Fruit fly (Drosophila melanogaster) whole organism, embryonic: ENCODE data around the gene jus.

Experiments
- CG10462 ChIP-seq: fragments of 200-800 bp; sonication (Bioruptor generic); optimal IDR thresholded peaks from 2 replicates; lab custom pipeline; 2016; ENCODE audit warnings: missing biosample characterization, missing genetic modification characterization
- CG10959 ChIP-seq: fragments of 200-800 bp; sonication (Bioruptor generic); IDR thresholded peaks from 2 replicates; pipeline ENCODE4 v1.3.6; 2022; ENCODE audit warnings: missing biosample characterization, missing genetic modification characterization
- CG11093 ChIP-seq: fragments of 200-800 bp; sonication (Bioruptor generic); IDR thresholded peaks from 3 replicates; pipeline ENCODE4 v1.3.6; 2022; ENCODE audit warnings: missing biosample characterization, missing genetic modification characterization
- CG12155 ChIP-seq: fragments of 200-800 bp; sonication (Bioruptor generic); optimal IDR thresholded peaks from 3 replicates; lab custom pipeline; 2016; ENCODE audit warnings: missing biosample characterization, missing genetic modification characterization
- CG12219 ChIP-seq: fragments of 200-800 bp; sonication (Bioruptor generic); optimal IDR thresholded peaks from 3 replicates; lab custom pipeline; 2018; ENCODE audit warnings: missing biosample characterization, mild to moderate bottlenecking, missing genetic modification characterization
- CG12769 ChIP-seq: fragments of 200-800 bp; sonication (Bioruptor generic); optimal IDR thresholded peaks from 2 replicates; lab custom pipeline; 2019; ENCODE audit warnings: missing biosample characterization, mild to moderate bottlenecking, missing genetic modification characterization, moderate library complexity
- CG13624 ChIP-seq: fragments of 200-800 bp; sonication (Bioruptor generic); optimal IDR thresholded peaks from 2 replicates; lab custom pipeline; 2016; ENCODE audit warnings: missing biosample characterization, missing genetic modification characterization
- CG14965 ChIP-seq: fragments of 200-800 bp; sonication (Bioruptor generic); optimal IDR thresholded peaks from 2 replicates; lab custom pipeline; 2016; ENCODE audit warnings: missing biosample characterization, missing genetic modification characterization, borderline replicate concordance
- CG16863 ChIP-seq: fragments of 200-800 bp; sonication (Bioruptor generic); optimal IDR thresholded peaks from 3 replicates; lab custom pipeline; 2016; ENCODE audit warnings: missing biosample characterization, missing genetic modification characterization
- CG18764 ChIP-seq: fragments of 200-800 bp; sonication (Bioruptor generic); optimal IDR thresholded peaks from 3 replicates; lab custom pipeline; 2016; ENCODE audit warnings: missing biosample characterization, missing genetic modification characterization
- CG30020 ChIP-seq: fragments of 200-800 bp; optimal IDR thresholded peaks from 2 replicates; lab custom pipeline; 2019; ENCODE audit warnings: missing biosample characterization, mild to moderate bottlenecking, missing genetic modification characterization, moderate library complexity
- CG3838 ChIP-seq: fragments of 200-800 bp; sonication (Bioruptor generic); optimal IDR thresholded peaks from 3 replicates; lab custom pipeline; 2016; ENCODE audit warnings: missing biosample characterization, missing genetic modification characterization
- CG4730 ChIP-seq: fragments of 200-800 bp; sonication (Bioruptor generic); IDR thresholded peaks from 2 replicates; pipeline ENCODE4 v1.3.6; 2022; ENCODE audit warnings: missing biosample characterization, missing genetic modification characterization
- CG6654 ChIP-seq: fragments of 200-800 bp; sonication (Bioruptor generic); optimal IDR thresholded peaks from 2 replicates; lab custom pipeline; 2017; ENCODE audit warnings: missing biosample characterization, mild to moderate bottlenecking, missing genetic modification characterization
- CG7556 ChIP-seq: fragments of 200-800 bp; sonication (Bioruptor generic); optimal IDR thresholded peaks from 2 replicates; lab custom pipeline; 2017; ENCODE audit warnings: missing biosample characterization, mild to moderate bottlenecking, missing genetic modification characterization
- CG8359 ChIP-seq: fragments of 200-800 bp; sonication (Bioruptor generic); optimal IDR thresholded peaks from 2 replicates; lab custom pipeline; 2017; ENCODE audit warnings: missing biosample characterization, mild to moderate bottlenecking, missing genetic modification characterization, borderline replicate concordance
- CG9817 ChIP-seq: fragments of 200-800 bp; sonication (Bioruptor generic); optimal IDR thresholded peaks from 2 replicates; lab custom pipeline; 2018; ENCODE audit warnings: missing biosample characterization, mild to moderate bottlenecking, missing genetic modification characterization, moderate library complexity
- Chrac-16 ChIP-seq: fragments of 200-800 bp; sonication (Bioruptor generic); optimal IDR thresholded peaks from 3 replicates; lab custom pipeline; 2016; ENCODE audit warnings: missing biosample characterization, missing genetic modification characterization
- E2f1 ChIP-seq: fragments of 200-800 bp; sonication (Bioruptor generic); IDR thresholded peaks from 2 replicates; pipeline ENCODE4 v1.3.6; 2022; ENCODE audit warnings: missing biosample characterization, missing genetic modification characterization
- ERR ChIP-seq: fragments of 200-800 bp; sonication (Bioruptor generic); optimal IDR thresholded peaks from 2 replicates; lab custom pipeline; 2016; ENCODE audit warnings: missing biosample characterization, missing genetic modification characterization
- Hey ChIP-seq: fragments of 200-800 bp; sonication (Bioruptor generic); optimal IDR thresholded peaks from 3 replicates; lab custom pipeline; 2018; ENCODE audit warnings: missing biosample characterization, mild to moderate bottlenecking, missing genetic modification characterization
- Myb ChIP-seq: fragments of 200-800 bp; sonication (Bioruptor generic); optimal IDR thresholded peaks from 2 replicates; lab custom pipeline; 2016; ENCODE audit warnings: missing biosample characterization, missing genetic modification characterization
- Nf-YA ChIP-seq: fragments of 200-800 bp; sonication (Bioruptor generic); IDR thresholded peaks from 2 replicates; pipeline ENCODE4 v1.3.6; 2022; ENCODE audit warnings: missing biosample characterization, missing genetic modification characterization
- Oli ChIP-seq: fragments of 200-800 bp; sonication (Bioruptor generic); optimal IDR thresholded peaks from 2 replicates; lab custom pipeline; 2018; ENCODE audit warnings: missing biosample characterization, mild to moderate bottlenecking, missing genetic modification characterization, moderate library complexity
- Pdp1 ChIP-seq, 2 experiments: fragments of 200-800 bp; sonication (Bioruptor generic); optimal IDR thresholded peaks; 3 replicates each; lab custom pipeline; 2016; ENCODE audit warnings: missing biosample characterization in 2 of 2, missing genetic modification characterization in 2 of 2, mild to moderate bottlenecking in 1 of 2, moderate library complexity in 1 of 2
- Rfx ChIP-seq: fragments of 200-800 bp; sonication (Bioruptor generic); IDR thresholded peaks from 2 replicates; pipeline ENCODE4 v1.3.6; 2022; ENCODE audit warnings: missing biosample characterization, missing genetic modification characterization
- Side ChIP-seq: fragments of 200-800 bp; sonication (Bioruptor generic); optimal IDR thresholded peaks from 2 replicates; lab custom pipeline; 2016; ENCODE audit warnings: missing biosample characterization, missing genetic modification characterization
- Stat92E ChIP-seq, 3 experiments: fragments of >200 bp in 2 of 3; fragments of 200-800 bp in 1 of 3; sonication (Bioruptor generic) in 1 of 3; optimal IDR thresholded peaks; 2 replicates each; lab custom pipeline; 2017 to 2019; ENCODE audit warnings: missing biosample characterization in 3 of 3, missing genetic modification characterization in 3 of 3, mild to moderate bottlenecking in 1 of 3, moderate library complexity in 1 of 3
- Trl ChIP-seq, 3 experiments: fragments of >200 bp in 2 of 3; fragments of 200-800 bp in 1 of 3; sonication (Bioruptor generic) in 1 of 3; optimal IDR thresholded peaks; 2 replicates in 1 of 3; 3 replicates in 2 of 3; lab custom pipeline; 2016 to 2017; ENCODE audit warnings: missing biosample characterization in 1 of 3, missing genetic modification characterization in 1 of 3
- Xrp1 ChIP-seq: fragments of 200-800 bp; sonication (Bioruptor generic); IDR thresholded peaks from 2 replicates; pipeline ENCODE4 v1.3.6; 2022; ENCODE audit warnings: missing biosample characterization, missing genetic modification characterization
- ato ChIP-seq: fragments of 200-800 bp; sonication (Bioruptor generic); IDR thresholded peaks from 2 replicates; pipeline ENCODE4 v1.3.6; 2022; ENCODE audit warnings: missing biosample characterization, missing genetic modification characterization; ENCODE audit not compliant: partially characterized antibody
- bcd ChIP-seq: fragments of 200-800 bp; sonication (Bioruptor generic); optimal IDR thresholded peaks from 2 replicates; lab custom pipeline; 2017; ENCODE audit warnings: missing biosample characterization, mild to moderate bottlenecking, missing genetic modification characterization
- bowl ChIP-seq: fragments of 200-800 bp; sonication (Bioruptor generic); IDR thresholded peaks from 2 replicates; pipeline ENCODE4 v1.3.6; 2022; ENCODE audit warnings: missing biosample characterization, missing genetic modification characterization
- chif ChIP-seq, 2 experiments: fragments of 200-800 bp; sonication (Bioruptor generic); optimal IDR thresholded peaks; 3 replicates each; lab custom pipeline; 2016; ENCODE audit warnings: missing biosample characterization in 2 of 2, missing genetic modification characterization in 2 of 2
- eve ChIP-seq, 2 experiments: fragments of >200 bp; optimal IDR thresholded peaks; 2 replicates each; lab custom pipeline; 2017; ENCODE audit warnings: missing biosample characterization in 2 of 2, missing genetic modification characterization in 2 of 2
- fu2 ChIP-seq: fragments of 200-800 bp; sonication (Bioruptor generic); optimal IDR thresholded peaks from 2 replicates; lab custom pipeline; 2016; ENCODE audit warnings: missing biosample characterization, missing genetic modification characterization
- gcm ChIP-seq: fragments of 200-800 bp; sonication (Bioruptor generic); optimal IDR thresholded peaks from 2 replicates; lab custom pipeline; 2019; ENCODE audit warnings: missing biosample characterization, mild to moderate bottlenecking, missing genetic modification characterization, moderate library complexity
- grau ChIP-seq: fragments of 200-800 bp; optimal IDR thresholded peaks from 3 replicates; lab custom pipeline; 2019; ENCODE audit warnings: missing biosample characterization, mild to moderate bottlenecking, missing genetic modification characterization, moderate library complexity
- jumu ChIP-seq: fragments of 200-800 bp; sonication (Bioruptor generic); optimal IDR thresholded peaks from 3 replicates; lab custom pipeline; 2016; ENCODE audit warnings: missing biosample characterization, missing genetic modification characterization
- lbe ChIP-seq: fragments of 200-800 bp; sonication (Bioruptor generic); optimal IDR thresholded peaks from 2 replicates; lab custom pipeline; 2016; ENCODE audit warnings: missing biosample characterization, mild to moderate bottlenecking, missing genetic modification characterization
- lilli ChIP-seq: fragments of 200-800 bp; sonication (Bioruptor generic); optimal IDR thresholded peaks from 3 replicates; lab custom pipeline; 2016; ENCODE audit warnings: missing biosample characterization, missing genetic modification characterization
- org-1 ChIP-seq: fragments of 200-800 bp; sonication (Bioruptor generic); optimal IDR thresholded peaks from 2 replicates; lab custom pipeline; 2017; ENCODE audit warnings: missing biosample characterization, missing genetic modification characterization
- pan ChIP-seq, 4 experiments: fragments of >200 bp in 3 of 4; fragments of 200-800 bp in 1 of 4; sonication (Bioruptor generic) in 1 of 4; optimal IDR thresholded peaks in 3 of 4; IDR thresholded peaks in 1 of 4; 2 replicates each; pipeline versions ENCODE4 v1.3.6 to Lab custom; 2017 to 2022; ENCODE audit warnings: missing biosample characterization in 2 of 4, missing genetic modification characterization in 2 of 4, mixed read lengths in 1 of 4
- slp2 ChIP-seq: fragments of 200-800 bp; sonication (Bioruptor generic); optimal IDR thresholded peaks from 2 replicates; lab custom pipeline; 2016; ENCODE audit warnings: missing biosample characterization, missing genetic modification characterization
- tap ChIP-seq: fragments of 200-800 bp; optimal IDR thresholded peaks from 3 replicates; lab custom pipeline; 2019; ENCODE audit warnings: missing biosample characterization, mild to moderate bottlenecking, missing genetic modification characterization, moderate library complexity
- tin ChIP-seq: fragments of 200-800 bp; sonication (Bioruptor generic); optimal IDR thresholded peaks from 3 replicates; lab custom pipeline; 2016; ENCODE audit warnings: missing biosample characterization, missing genetic modification characterization
- tio ChIP-seq: fragments of 200-800 bp; sonication (Bioruptor generic); optimal IDR thresholded peaks from 2 replicates; lab custom pipeline; 2017; ENCODE audit warnings: missing biosample characterization, missing genetic modification characterization, inconsistent platforms
- zfh2 ChIP-seq: fragments of 200-800 bp; sonication (Bioruptor generic); optimal IDR thresholded peaks from 2 replicates; lab custom pipeline; 2016; ENCODE audit warnings: missing biosample characterization, missing genetic modification characterization

The jus gene

DNA sequence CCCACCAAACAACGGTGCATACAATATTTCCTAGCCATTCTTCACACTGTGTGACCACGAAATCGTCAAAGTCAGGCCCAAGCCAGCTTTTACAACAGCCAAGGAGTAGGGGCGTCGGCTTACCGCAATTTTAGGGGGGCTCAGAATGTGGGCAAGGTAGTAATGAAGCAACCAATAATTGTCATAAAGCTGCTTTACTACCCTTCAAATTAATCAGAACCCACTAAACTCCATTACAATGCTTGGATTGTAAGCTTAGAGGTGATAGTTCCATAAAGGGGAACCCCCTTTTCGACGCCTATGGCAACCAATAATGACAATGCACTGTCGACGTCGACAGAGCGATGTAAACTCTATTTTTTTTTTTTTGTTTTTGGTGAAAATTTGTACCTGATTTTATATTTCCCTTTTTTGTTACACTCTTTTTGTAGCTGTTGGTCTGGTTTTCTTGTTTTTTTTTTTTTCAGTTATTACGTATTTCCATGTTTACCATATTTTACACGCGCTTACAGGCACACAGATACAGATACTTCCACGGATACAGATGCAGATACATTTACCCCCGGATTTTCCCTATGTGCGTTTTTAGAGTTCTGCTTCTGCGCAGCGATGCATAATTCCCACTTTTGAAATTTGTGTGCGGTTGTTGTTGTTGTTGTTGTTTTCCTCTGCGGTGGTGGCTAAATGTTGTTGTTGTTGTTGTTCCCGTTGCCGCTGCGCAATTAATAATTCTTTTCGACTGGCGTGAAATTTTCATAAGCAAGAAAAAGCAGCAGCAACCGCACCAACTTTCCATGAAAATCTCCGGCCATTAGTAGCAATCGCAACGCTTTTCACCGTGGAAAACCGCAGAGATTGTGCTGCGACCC, 10.1 kb upstream of the jus start (continued):
- TF ChIP-seq tio (GFP tag; lab: Kevin White, UChicago) (peak; percentile 41), fu2 (GFP tag; lab: Kevin White, UChicago) (no peak), zfh2 (GFP tag; lab: Kevin White, UChicago) (no peak), CG7556 (GFP tag; lab: Kevin White, UChicago) (peak; percentile 72), CG14965 (GFP tag; lab: Kevin White, UChicago) (peak; percentile 12), CG8359 (peak; percentile 45), bcd (GFP tag; lab: Kevin White, UChicago) (peak; percentile 74), CG10959 (GFP tag; lab: Robert Waterston, UW) (peak; percentile 66), tin (GFP tag; lab: Kevin White, UChicago) (peak; percentile 80), ato (GFP tag; lab: Robert Waterston, UW) (no peak), org-1 (GFP tag; lab: Kevin White, UChicago) (peak; percentile 65), pan (optimal IDR thresholded peaks at IDR 0.05; lab: Kevin White, UChicago) (no peak), pan (GFP tag; optimal IDR thresholded peaks at IDR 0.05 in 1 of 2, IDR thresholded peaks at IDR 0.05 in 1 of 2) (peak in 1 of 2 experiments; percentile 71), Pdp1 (GFP tag; optimal IDR thresholded peaks at IDR 0.05; lab: Kevin White, UChicago) (peak; percentile 71 to 75), slp2 (GFP tag; lab: Kevin White, UChicago) (peak; percentile 55), CG12769 (tag; lab: Kevin White, UChicago) (peak; percentile 71), CG10462 (GFP tag; lab: Kevin White, UChicago) (peak; percentile 41), Oli (tag; lab: Kevin White, UChicago) (peak; percentile 84), eve (GFP tag; optimal IDR thresholded peaks at IDR 0.05; lab: Kevin White, UChicago) (peak in 1 of 2 experiments; percentile 94), ERR (GFP tag; lab: Kevin White, UChicago) (peak; percentile 25), Stat92E (GFP tag; optimal IDR thresholded peaks at IDR 0.05; lab: Kevin White, UChicago) (no peak), Myb (GFP tag; lab: Kevin White, UChicago) (peak; percentile 47), CG9817 (tag; lab: Kevin White, UChicago) (peak; percentile 53), Xrp1 (GFP tag; lab: Robert Waterston, UW) (peak; percentile 89), Nf-YA (GFP tag; lab: Robert Waterston, UW) (peak; percentile 71), CG30020 (peak; percentile 1), bowl (GFP tag; lab: Robert Waterston, UW) (no peak), jumu (GFP tag; lab: Kevin White, UChicago) (peak; percentile 74), tap (peak; percentile 74), Rfx (GFP tag; lab: Robert Waterston, UW) (peak; percentile 60), Side (GFP tag; lab: Kevin White, UChicago) (peak; percentile 71), Chrac-16 (peak; percentile 59), CG3838 (GFP tag; lab: Kevin White, UChicago) (no peak), Trl (optimal IDR thresholded peaks at IDR 0.05; lab: Kevin White, UChicago) (no peak), Trl (GFP tag; optimal IDR thresholded peaks at IDR 0.05; lab: Kevin White, UChicago) (peak; percentile 74), CG12155 (GFP tag; lab: Kevin White, UChicago) (peak; percentile 54), CG11093 (GFP tag; lab: Robert Waterston, UW) (peak; percentile 79), lbe (GFP tag; lab: Kevin White, UChicago) (no peak), CG16863 (GFP tag; lab: Kevin White, UChicago) (peak; percentile 79), CG18764 (GFP tag; lab: Kevin White, UChicago) (peak; percentile 74), E2f1 (GFP tag; lab: Robert Waterston, UW) (peak; percentile 77), gcm (GFP tag; lab: Kevin White, UChicago) (peak; percentile 72), lilli (peak; percentile 55), grau (tag; lab: Kevin White, UChicago) (peak; percentile 76), chif (GFP tag; optimal IDR thresholded peaks at IDR 0.05; lab: Kevin White, UChicago) (peak; percentile 52 to 76), CG13624 (GFP tag; lab: Kevin White, UChicago) (peak; percentile 19), CG4730 (peak; percentile 40), CG6654 (GFP tag; lab: Kevin White, UChicago) (peak; percentile 59), CG12219 (peak; percentile 80), Hey (tag; lab: Kevin White, UChicago) (no peak)
